Worm (Caenorhabditis elegans): ENCODE data around the gene pigb-1.
A peak's percentile ranks its signal among the peaks of the same experiment; 100 is the strongest.

Gene pigb-1

ce11 chrII:4967636-4968035 is 25.2 kb downstream of the pigb-1 start:
- no peak for TF ChIP-seq sptf-1 (tag; optimal IDR thresholded peaks at IDR 0.05)
- TF ChIP-seq elt-2 (tag; optimal IDR thresholded peaks at IDR 0.05), result peak; percentile 84

DNA sequence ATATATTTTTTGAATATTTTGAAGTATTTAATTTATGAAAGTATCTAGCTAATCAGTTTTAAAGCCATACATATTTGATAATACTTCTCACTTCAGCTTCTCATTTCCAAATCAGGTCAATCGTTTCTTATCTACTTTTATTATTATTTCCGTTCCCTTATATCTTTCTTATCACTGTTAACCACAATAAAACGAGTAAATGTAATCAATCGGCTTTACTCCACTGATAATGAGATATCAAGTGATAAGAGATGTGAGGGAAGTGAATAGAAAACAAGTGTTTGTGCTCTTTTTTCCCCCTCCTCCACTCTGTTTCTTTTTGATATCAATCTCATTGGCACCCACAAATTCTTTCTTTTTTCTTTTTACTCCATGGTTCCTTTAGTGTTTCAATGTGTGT is 26.3 kb downstream of the pigb-1 start:
- TF ChIP-seq lin-14 (GFP tag; optimal IDR thresholded peaks at IDR 0.05) (peak; percentile 30), elt-2 (tag; optimal IDR thresholded peaks at IDR 0.05) (peak; percentile 97), blmp-1 (tag; optimal IDR thresholded peaks at IDR 0.05) (no peak), pqm-1 (tag; optimal IDR thresholded peaks at IDR 0.05) (peak; percentile 0)

- TF ChIP-seq elt-3 (tag; optimal IDR thresholded peaks at IDR 0.05) (peak in 1 of 6 experiments; percentile 63), snpc-4 (tag; optimal IDR thresholded peaks at IDR 0.05) (no peak), lin-39 (tag; optimal IDR thresholded peaks at IDR 0.05) (no peak), nhr-19 (GFP tag; conservative IDR thresholded peaks at IDR 0.05) (no peak), elt-2 (tag; optimal IDR thresholded peaks at IDR 0.05) (peak; percentile 67), lin-14 (GFP tag; optimal IDR thresholded peaks at IDR 0.05) (peak; percentile 45), ceh-8 (GFP tag; optimal IDR thresholded peaks at IDR 0.05) (no peak), mep-1 (tag; optimal IDR thresholded peaks at IDR 0.05) (no peak), nhr-85 (tag) (peak; percentile 74), F16B12.6 (tag; optimal IDR thresholded peaks at IDR 0.05) (no peak), blmp-1 (tag; optimal IDR thresholded peaks at IDR 0.05) (peak; percentile 31), sox-4 (tag; optimal IDR thresholded peaks at IDR 0.05) (no peak), snu-23 (GFP tag; optimal IDR thresholded peaks at IDR 0.05) (peak; percentile 9), lsy-2 (tag; optimal IDR thresholded peaks at IDR 0.05) (peak in 1 of 2 experiments; percentile 16), nhr-20 (tag; optimal IDR thresholded peaks at IDR 0.05) (peak; percentile 44), pag-3 (tag; optimal IDR thresholded peaks at IDR 0.05; ENCODE audit: borderline replicate concordance, insufficient read depth) (no peak), dpl-1 (GFP tag; optimal IDR thresholded peaks at IDR 0.05) (no peak), mab-9 (GFP tag; IDR thresholded peaks at IDR 0.05) (no peak)
These were observed 32.2 kb downstream of the pigb-1 start for ce11 chrII:4960690-4961089.

ce11 chrII:4959719-4960118 is 33.2 kb downstream of the pigb-1 start, which contains the start of gene ulp-2:
Gene ulp-2, minus strand, starts transcription at chrII:4959876.
- TF ChIP-seq lin-35 (GFP tag; optimal IDR thresholded peaks at IDR 0.05) (peak; percentile 28 to 71), mdl-1 (tag; optimal IDR thresholded peaks at IDR 0.05) (no peak), tlp-1 (tag; optimal IDR thresholded peaks at IDR 0.05) (no peak), snu-23 (GFP tag; optimal IDR thresholded peaks at IDR 0.05) (peak; percentile 12), F16B12.6 (tag; optimal IDR thresholded peaks at IDR 0.05) (no peak), blmp-1 (tag; optimal IDR thresholded peaks at IDR 0.05) (peak; percentile 7), lsy-2 (tag; optimal IDR thresholded peaks at IDR 0.05) (peak; percentile 12 to 46), lin-14 (GFP tag; optimal IDR thresholded peaks at IDR 0.05) (peak; percentile 22), dpl-1 (GFP tag; optimal IDR thresholded peaks at IDR 0.05) (peak in 2 of 3 experiments; percentile 46 to 67), efl-1 (optimal IDR thresholded peaks at IDR 0.05) (peak; percentile 40 to 51), efl-1 (GFP tag; optimal IDR thresholded peaks at IDR 0.05 in 1 of 2) (peak; percentile 51 to 55), lin-15B (tag; optimal IDR thresholded peaks at IDR 0.05) (peak; percentile 37), mep-1 (tag; optimal IDR thresholded peaks at IDR 0.05) (peak; percentile 40), egl-27 (tag; optimal IDR thresholded peaks at IDR 0.05) (no peak), ztf-11 (tag; optimal IDR thresholded peaks at IDR 0.05) (no peak), zip-4 (GFP tag; optimal IDR thresholded peaks at IDR 0.05) (no peak), rnt-1 (tag; optimal IDR thresholded peaks at IDR 0.05) (peak; percentile 13)

DNA sequence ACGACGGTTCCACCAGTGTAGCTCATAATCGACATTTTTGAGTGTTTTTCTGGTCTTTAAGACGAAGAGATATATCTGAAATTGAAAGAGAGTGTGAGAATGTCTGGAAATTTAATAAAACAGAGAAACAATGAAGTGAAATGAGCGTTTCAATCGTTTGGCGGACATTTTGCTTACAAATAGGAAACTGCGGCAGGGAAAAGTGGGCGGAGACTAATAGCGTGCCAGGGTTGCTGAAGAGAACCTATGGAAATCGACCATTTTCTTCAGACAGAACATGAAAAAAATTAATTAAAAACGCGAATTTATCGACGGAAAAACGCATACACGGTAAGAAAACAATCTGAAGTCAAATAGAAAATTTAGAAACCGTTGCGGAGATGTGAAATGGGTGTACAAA is 37.5 kb downstream of the pigb-1 start, which contains the start of gene pbs-3:
Gene pbs-3, minus strand, starts transcription at position 75 of the 400 bp plus-strand sequence.
- TF ChIP-seq nhr-47 (tag; optimal IDR thresholded peaks at IDR 0.05), result peak; percentile 53
- TF ChIP-seq sup-37 (GFP tag; optimal IDR thresholded peaks at IDR 0.05), result no peak
- TF ChIP-seq nhr-85 (tag), result no peak
- peak; percentile 61 for TF ChIP-seq vab-15 (tag; optimal IDR thresholded peaks at IDR 0.05)
- TF ChIP-seq ceh-63 (GFP tag; optimal IDR thresholded peaks at IDR 0.05), result no peak
- peak; percentile 64 for TF ChIP-seq nhr-71 (tag; optimal IDR thresholded peaks at IDR 0.05)
- peak; percentile 86 for TF ChIP-seq C16A3.4 (tag; optimal IDR thresholded peaks at IDR 0.05)
- no peak for TF ChIP-seq tlp-1 (tag; optimal IDR thresholded peaks at IDR 0.05)
- peak; percentile 71 to 73 for TF ChIP-seq efl-1 (optimal IDR thresholded peaks at IDR 0.05)
- TF ChIP-seq efl-1 (GFP tag; optimal IDR thresholded peaks at IDR 0.05 in 1 of 2), result peak; percentile 65 to 94
- no peak for TF ChIP-seq hlh-17 (GFP tag; optimal IDR thresholded peaks at IDR 0.05; ENCODE audit: borderline replicate concordance)
- TF ChIP-seq lin-13 (GFP tag; optimal IDR thresholded peaks at IDR 0.05), result peak; percentile 47
- TF ChIP-seq tbx-2 (tag; optimal IDR thresholded peaks at IDR 0.05), result peak; percentile 39
- peak; percentile 37 for TF ChIP-seq swsn-7 (tag; optimal IDR thresholded peaks at IDR 0.05)
- no peak for TF ChIP-seq fkh-4 (tag; optimal IDR thresholded peaks at IDR 0.05; ENCODE audit: borderline replicate concordance)
- no peak for TF ChIP-seq pqm-1 (tag; optimal IDR thresholded peaks at IDR 0.05)
- peak; percentile 19 for TF ChIP-seq hpl-2 (GFP tag; optimal IDR thresholded peaks at IDR 0.05)
- TF ChIP-seq alr-1 (tag; optimal IDR thresholded peaks at IDR 0.05; ENCODE audit: borderline replicate concordance), result no peak
- TF ChIP-seq blmp-1 (tag; optimal IDR thresholded peaks at IDR 0.05), result peak; percentile 67

Data from whole organism, L1 larva.